Comparison of ENCODE assay signal across 3 fruit fly cellular contexts in genomic region chrX:11340719-11341322, dm6.
TF ChIP-seq lines count a peak whose summit lies in the region.

No protein-coding gene starts in this region.

TF ChIP-seq in whole organism, adult, 20 proteins besides CTCF, POLR2A, EP300 and RAD21 (continued from another document):
- no peak for TF ChIP-seq Hr96 (GFP tag; optimal IDR thresholded peaks at IDR 0.05; lab: Kevin White, UChicago)
TF ChIP-seq in whole organism, adult: peak in this region for 10.

TF ChIP-seq in whole organism, embryonic, 481 proteins besides CTCF, POLR2A, EP300 and RAD21 (continued from another document and continues in another):
- TF ChIP-seq ase (GFP tag; IDR thresholded peaks at IDR 0.05; lab: Robert Waterston, UW), result no peak
- no peak for TF ChIP-seq en (GFP tag; optimal IDR thresholded peaks at IDR 0.05; lab: Kevin White, UChicago)
- peak; percentile 37 for TF ChIP-seq CG14710 (tag; optimal IDR thresholded peaks at IDR 0.05; lab: Kevin White, UChicago)
- TF ChIP-seq tio (GFP tag; optimal IDR thresholded peaks at IDR 0.05; lab: Kevin White, UChicago), result no peak
- TF ChIP-seq CG6689 (GFP tag; IDR thresholded peaks at IDR 0.05; lab: Robert Waterston, UW), result no peak
- no peak for TF ChIP-seq CG7928 (GFP tag; optimal IDR thresholded peaks at IDR 0.05; lab: Kevin White, UChicago)
- TF ChIP-seq gsb-n (tag; optimal IDR thresholded peaks at IDR 0.05; lab: Kevin White, UChicago), result no peak
- no peak for TF ChIP-seq dati (GFP tag; IDR thresholded peaks at IDR 0.05; lab: Robert Waterston, UW)
- TF ChIP-seq CG8944 (GFP tag; optimal IDR thresholded peaks at IDR 0.05; lab: Kevin White, UChicago), result no peak
- TF ChIP-seq CG30020 (tag; optimal IDR thresholded peaks at IDR 0.05; lab: Kevin White, UChicago), result no peak
- no peak for TF ChIP-seq CG10565 (GFP tag; optimal IDR thresholded peaks at IDR 0.05; lab: Kevin White, UChicago)
- TF ChIP-seq nau (GFP tag; optimal IDR thresholded peaks at IDR 0.05; lab: Kevin White, UChicago), result no peak
- TF ChIP-seq CG10366 (GFP tag; IDR thresholded peaks at IDR 0.05; lab: Robert Waterston, UW), result no peak
- no peak for TF ChIP-seq mirr (GFP tag; optimal IDR thresholded peaks at IDR 0.05; lab: Kevin White, UChicago)
- TF ChIP-seq CG3163 (GFP tag; optimal IDR thresholded peaks at IDR 0.05; lab: Kevin White, UChicago), result no peak
- no peak for TF ChIP-seq rib (GFP tag; IDR thresholded peaks at IDR 0.05; lab: Robert Waterston, UW)
- TF ChIP-seq CG11456 (GFP tag; IDR thresholded peaks at IDR 0.05; lab: Robert Waterston, UW), result no peak
- TF ChIP-seq E2f2 (GFP tag; IDR thresholded peaks at IDR 0.05; lab: Robert Waterston, UW), result no peak
- peak; percentile 2 for TF ChIP-seq CG7839 (tag; optimal IDR thresholded peaks at IDR 0.05; lab: Kevin White, UChicago)
- no peak for TF ChIP-seq zf30C (GFP tag; optimal IDR thresholded peaks at IDR 0.05; lab: Kevin White, UChicago)
- TF ChIP-seq sens-2 (GFP tag; IDR thresholded peaks at IDR 0.05; lab: Robert Waterston, UW), result 0 out of 2 replicates have a peak, but pooled peaks have one; percentile 10
- peak; percentile 41 for TF ChIP-seq CG2120 (GFP tag; optimal IDR thresholded peaks at IDR 0.05; lab: Kevin White, UChicago)
- no peak for TF ChIP-seq HmgD (GFP tag; optimal IDR thresholded peaks at IDR 0.05; lab: Kevin White, UChicago)
- peak; percentile 22 for TF ChIP-seq kni (GFP tag; optimal IDR thresholded peaks at IDR 0.05; lab: Kevin White, UChicago)
- TF ChIP-seq lov (optimal IDR thresholded peaks at IDR 0.05; lab: Kevin White, UChicago), result no peak
- TF ChIP-seq lov (GFP tag; IDR thresholded peaks at IDR 0.05; lab: Robert Waterston, UW), result no peak
- peak; percentile 34 for TF ChIP-seq Six4 (GFP tag; optimal IDR thresholded peaks at IDR 0.05; lab: Kevin White, UChicago)
- TF ChIP-seq CG1792 (GFP tag; optimal IDR thresholded peaks at IDR 0.05; lab: Kevin White, UChicago), result no peak
- no peak for TF ChIP-seq CG3726 (GFP tag; IDR thresholded peaks at IDR 0.05; lab: Robert Waterston, UW)
- TF ChIP-seq seq (GFP tag; IDR thresholded peaks at IDR 0.05; lab: Robert Waterston, UW), result 0 out of 2 replicates have a peak, but pooled peaks have one; percentile 16
- TF ChIP-seq fd96Cb (tag; optimal IDR thresholded peaks at IDR 0.05; lab: Kevin White, UChicago), result peak; percentile 17
- peak; percentile 13 for TF ChIP-seq CG18619 (GFP tag; optimal IDR thresholded peaks at IDR 0.05; lab: Kevin White, UChicago)
- TF ChIP-seq CG33213 (GFP tag; optimal IDR thresholded peaks at IDR 0.05; lab: Kevin White, UChicago), result no peak
- TF ChIP-seq CG13296 (GFP tag; optimal IDR thresholded peaks at IDR 0.05; lab: Kevin White, UChicago), result no peak
- TF ChIP-seq CG42726 (GFP tag; IDR thresholded peaks at IDR 0.05; lab: Robert Waterston, UW; ENCODE audit: partially characterized antibody), result no peak
- no peak for TF ChIP-seq Doc3 (GFP tag; IDR thresholded peaks at IDR 0.05; lab: Robert Waterston, UW; ENCODE audit: partially characterized antibody)
- no peak for TF ChIP-seq CG16815 (GFP tag; optimal IDR thresholded peaks at IDR 0.05; lab: Kevin White, UChicago)
- TF ChIP-seq pnt (GFP tag; optimal IDR thresholded peaks at IDR 0.05; lab: Kevin White, UChicago), result peak; percentile 12
- 0 out of 2 replicates have a peak, but pooled peaks have one; percentile 12 for TF ChIP-seq CG1024 (GFP tag; IDR thresholded peaks at IDR 0.05; lab: Robert Waterston, UW)
- TF ChIP-seq CG12391 (tag; optimal IDR thresholded peaks at IDR 0.05; lab: Kevin White, UChicago), result peak; percentile 18
- no peak for TF ChIP-seq Mrtf (GFP tag; IDR thresholded peaks at IDR 0.05; lab: Robert Waterston, UW)
- TF ChIP-seq Awh (GFP tag; IDR thresholded peaks at IDR 0.05; lab: Robert Waterston, UW), result no peak
- peak; percentile 19 for TF ChIP-seq CG1603 (tag; optimal IDR thresholded peaks at IDR 0.05; lab: Kevin White, UChicago)
- TF ChIP-seq disco-r (GFP tag; optimal IDR thresholded peaks at IDR 0.05; lab: Kevin White, UChicago), result no peak
- TF ChIP-seq CG9876 (GFP tag; optimal IDR thresholded peaks at IDR 0.05; lab: Kevin White, UChicago), result no peak
- TF ChIP-seq CG32532 (GFP tag; IDR thresholded peaks at IDR 0.05; lab: Robert Waterston, UW), result no peak
- TF ChIP-seq crp (GFP tag; optimal IDR thresholded peaks at IDR 0.05; lab: Kevin White, UChicago), result no peak
- TF ChIP-seq Hey (tag; optimal IDR thresholded peaks at IDR 0.05; lab: Kevin White, UChicago), result no peak
- TF ChIP-seq Dbx (GFP tag; IDR thresholded peaks at IDR 0.05; lab: Robert Waterston, UW), result no peak
- no peak for TF ChIP-seq gfzf (GFP tag; optimal IDR thresholded peaks at IDR 0.05; lab: Kevin White, UChicago)
- TF ChIP-seq Hsf (GFP tag; optimal IDR thresholded peaks at IDR 0.05; lab: Kevin White, UChicago), result no peak
- no peak for TF ChIP-seq MESR4 (GFP tag; optimal IDR thresholded peaks at IDR 0.05; lab: Kevin White, UChicago)
- no peak for TF ChIP-seq CG11723 (GFP tag; optimal IDR thresholded peaks at IDR 0.05; lab: Kevin White, UChicago)
- no peak for TF ChIP-seq gcm (GFP tag; optimal IDR thresholded peaks at IDR 0.05; lab: Kevin White, UChicago)
- TF ChIP-seq sisA (GFP tag; IDR thresholded peaks at IDR 0.05; lab: Robert Waterston, UW), result no peak
- TF ChIP-seq cg (GFP tag; optimal IDR thresholded peaks at IDR 0.05; lab: Kevin White, UChicago), result no peak
- no peak for TF ChIP-seq H2.0 (GFP tag; IDR thresholded peaks at IDR 0.05; lab: Robert Waterston, UW)
- no peak for TF ChIP-seq trem (tag; optimal IDR thresholded peaks at IDR 0.05; lab: Kevin White, UChicago)
- TF ChIP-seq her (GFP tag; optimal IDR thresholded peaks at IDR 0.05; lab: Kevin White, UChicago), result no peak
- TF ChIP-seq CG13287 (GFP tag; IDR thresholded peaks at IDR 0.05; lab: Robert Waterston, UW; ENCODE audit: partially characterized antibody), result no peak
- no peak for TF ChIP-seq gt (GFP tag; IDR thresholded peaks at IDR 0.05; lab: Robert Waterston, UW)
- no peak for TF ChIP-seq pan (optimal IDR thresholded peaks at IDR 0.05; lab: Kevin White, UChicago)
- TF ChIP-seq pan (GFP tag; optimal IDR thresholded peaks at IDR 0.05 in 1 of 2, IDR thresholded peaks at IDR 0.05 in 1 of 2), result no peak
- TF ChIP-seq gro (GFP tag; optimal IDR thresholded peaks at IDR 0.05; lab: Kevin White, UChicago), result no peak
- TF ChIP-seq D19B (GFP tag; optimal IDR thresholded peaks at IDR 0.05; lab: Kevin White, UChicago), result no peak
- no peak for TF ChIP-seq crc (GFP tag; optimal IDR thresholded peaks at IDR 0.05; lab: Kevin White, UChicago)
- no peak for TF ChIP-seq cad (GFP tag; optimal IDR thresholded peaks at IDR 0.05; lab: Kevin White, UChicago)
- no peak for TF ChIP-seq CG2875 (GFP tag; optimal IDR thresholded peaks at IDR 0.05; lab: Kevin White, UChicago)

TF ChIP-seq in whole organism, prepupa, 60 proteins besides CTCF, POLR2A, EP300 and RAD21 (continued from another document):
- TF ChIP-seq CG34406 (GFP tag; optimal IDR thresholded peaks at IDR 0.05; lab: Kevin White, UChicago), result no peak
- TF ChIP-seq CG3032 (tag; optimal IDR thresholded peaks at IDR 0.05; lab: Kevin White, UChicago), result peak; percentile 22
- peak; percentile 17 for TF ChIP-seq Eip75B (GFP tag; optimal IDR thresholded peaks at IDR 0.05; lab: Kevin White, UChicago)
- peak; percentile 43 for TF ChIP-seq achi (GFP tag; optimal IDR thresholded peaks at IDR 0.05; lab: Kevin White, UChicago)
- TF ChIP-seq Gug (GFP tag; IDR thresholded peaks at IDR 0.05; lab: Robert Waterston, UW), result no peak
- no peak for TF ChIP-seq fkh (GFP tag; optimal IDR thresholded peaks at IDR 0.05; lab: Kevin White, UChicago)
- peak; percentile 14 for TF ChIP-seq CG10631 (GFP tag; optimal IDR thresholded peaks at IDR 0.05; lab: Kevin White, UChicago)
- peak; percentile 37 for TF ChIP-seq CG6792 (GFP tag; optimal IDR thresholded peaks at IDR 0.05; lab: Kevin White, UChicago)
- TF ChIP-seq CG3919 (GFP tag; optimal IDR thresholded peaks at IDR 0.05; lab: Kevin White, UChicago), result peak; percentile 52
- peak; percentile 17; the same call in 1 of the 2 replicates for TF ChIP-seq CG15336 (GFP tag; IDR thresholded peaks at IDR 0.05; lab: Robert Waterston, UW)
- peak; percentile 48 for TF ChIP-seq Hr4 (GFP tag; optimal IDR thresholded peaks at IDR 0.05; lab: Kevin White, UChicago)
- peak; percentile 28 for TF ChIP-seq esn (GFP tag; optimal IDR thresholded peaks at IDR 0.05; lab: Kevin White, UChicago)
- peak; percentile 26 for TF ChIP-seq topi (GFP tag; optimal IDR thresholded peaks at IDR 0.05; lab: Kevin White, UChicago)
- TF ChIP-seq Hr39 (GFP tag; optimal IDR thresholded peaks at IDR 0.05; lab: Kevin White, UChicago), result peak; percentile 34
- TF ChIP-seq cyc (GFP tag; optimal IDR thresholded peaks at IDR 0.05; lab: Kevin White, UChicago), result no peak
- peak; percentile 35 for TF ChIP-seq OdsH (GFP tag; optimal IDR thresholded peaks at IDR 0.05; lab: Kevin White, UChicago)
- no peak for TF ChIP-seq Sox102F (GFP tag; optimal IDR thresholded peaks at IDR 0.05; lab: Kevin White, UChicago)
- TF ChIP-seq CG11294 (GFP tag; IDR thresholded peaks at IDR 0.05; lab: Robert Waterston, UW), result no peak
